Worm (Caenorhabditis elegans): Measurements from ENCODE around the gene spp-27.
A peak's percentile ranks its signal among the peaks of the same experiment; 100 is the strongest.

Gene spp-27

ce11 chrV:6513356-6513755 lies 43.6 kb downstream of the spp-27 start (continued):
- TF ChIP-seq ztf-11 (tag; optimal IDR thresholded peaks at IDR 0.05): no peak
- no peak for TF ChIP-seq grh-1 (GFP tag; IDR thresholded peaks at IDR 0.05)
- no peak for TF ChIP-seq nhr-19 (GFP tag; conservative IDR thresholded peaks at IDR 0.05)
- TF ChIP-seq zip-4 (GFP tag; optimal IDR thresholded peaks at IDR 0.05): no peak
- TF ChIP-seq ceh-90 (tag; optimal IDR thresholded peaks at IDR 0.05): no peak
- no peak for TF ChIP-seq nhr-12 (tag; optimal IDR thresholded peaks at IDR 0.05)

ce11 chrV:6511121-6511520 lies 45.8 kb downstream of the spp-27 start, which contains the start of gene ubh-1:
Gene ubh-1 (minus strand): TSS chrV:6511409.
- no peak for TF ChIP-seq efl-1 (optimal IDR thresholded peaks at IDR 0.05)
- TF ChIP-seq efl-1 (GFP tag; optimal IDR thresholded peaks at IDR 0.05 in 1 of 2): peak in 1 of 2 experiments; percentile 24
- TF ChIP-seq snu-23 (GFP tag; optimal IDR thresholded peaks at IDR 0.05): no peak
- TF ChIP-seq lin-35 (GFP tag; optimal IDR thresholded peaks at IDR 0.05): no peak
- peak in 1 of 6 experiments; percentile 23 for TF ChIP-seq elt-3 (tag; optimal IDR thresholded peaks at IDR 0.05)

ce11 chrV:6510622-6511021 lies 46.3 kb downstream of the spp-27 start:
- TF ChIP-seq nhr-84 (tag; optimal IDR thresholded peaks at IDR 0.05) (no peak), lsy-2 (tag; optimal IDR thresholded peaks at IDR 0.05) (peak in 1 of 2 experiments; percentile 50)

ce11 chrV:6509717-6510116 lies 47.2 kb downstream of the spp-27 start, which contains the start of gene ubh-2:
Gene ubh-2 (minus strand): TSS chrV:6509817.
- TF ChIP-seq ceh-88 (GFP tag; IDR thresholded peaks at IDR 0.05) (no peak), grh-1 (GFP tag; IDR thresholded peaks at IDR 0.05) (no peak), alr-1 (tag; optimal IDR thresholded peaks at IDR 0.05; ENCODE audit: borderline replicate concordance) (no peak), zag-1 (tag; optimal IDR thresholded peaks at IDR 0.05) (no peak), ama-1 (optimal IDR thresholded peaks at IDR 0.05) (no peak), efl-3 (GFP tag; optimal IDR thresholded peaks at IDR 0.05) (no peak), swsn-7 (tag; optimal IDR thresholded peaks at IDR 0.05) (no peak), ceh-90 (tag; optimal IDR thresholded peaks at IDR 0.05) (no peak), sptf-1 (tag; optimal IDR thresholded peaks at IDR 0.05) (no peak), egl-27 (tag; optimal IDR thresholded peaks at IDR 0.05) (no peak), aly-2 (tag; optimal IDR thresholded peaks at IDR 0.05) (no peak), vab-15 (tag; optimal IDR thresholded peaks at IDR 0.05) (no peak), elt-2 (tag; optimal IDR thresholded peaks at IDR 0.05) (no peak), unc-30 (tag; optimal IDR thresholded peaks at IDR 0.05) (no peak), ceh-82 (tag; optimal IDR thresholded peaks at IDR 0.05) (no peak), fkh-8 (tag; optimal IDR thresholded peaks at IDR 0.05) (no peak), pqm-1 (tag; optimal IDR thresholded peaks at IDR 0.05) (no peak), mab-9 (GFP tag; IDR thresholded peaks at IDR 0.05) (no peak), jun-1 (tag; optimal IDR thresholded peaks at IDR 0.05) (no peak)

ce11 chrV:6508703-6509102 lies 48.2 kb downstream of the spp-27 start, which contains the start of gene ubh-3:
Gene ubh-3 (minus strand): TSS chrV:6508803.
- TF ChIP-seq ztf-4 (tag; optimal IDR thresholded peaks at IDR 0.05) (no peak), mab-9 (GFP tag; IDR thresholded peaks at IDR 0.05) (no peak), sup-37 (GFP tag; optimal IDR thresholded peaks at IDR 0.05) (no peak), ceh-8 (GFP tag; optimal IDR thresholded peaks at IDR 0.05) (no peak), fkh-4 (tag; optimal IDR thresholded peaks at IDR 0.05; ENCODE audit: borderline replicate concordance) (no peak), ama-1 (optimal IDR thresholded peaks at IDR 0.05) (no peak), nhr-12 (tag; optimal IDR thresholded peaks at IDR 0.05) (no peak), snpc-4 (tag; optimal IDR thresholded peaks at IDR 0.05) (no peak), ceh-90 (tag; optimal IDR thresholded peaks at IDR 0.05) (no peak), lin-14 (GFP tag; optimal IDR thresholded peaks at IDR 0.05) (no peak), nhr-28 (tag; optimal IDR thresholded peaks at IDR 0.05) (no peak), lin-39 (tag; optimal IDR thresholded peaks at IDR 0.05) (no peak), tlp-1 (tag; optimal IDR thresholded peaks at IDR 0.05) (no peak)

Data from whole organism, L1 larva.